Fruit fly (Drosophila melanogaster) Kc167 (cell line): ENCODE measurements around the gene snk.

Source experiments
- Myc ChIP-seq: fragments of >200 bp; optimal IDR thresholded peaks from 2 replicates; lab custom pipeline; 2017; ENCODE audit warnings: missing external identifiers
- psq ChIP-seq: fragments of >200 bp; optimal IDR thresholded peaks from 2 replicates; lab custom pipeline; 2017; ENCODE audit warnings: missing external identifiers

- TF ChIP-seq Myc (no peak), psq (lab: Kevin White, UChicago) (no peak)
Measured at dm6 chr3R:12995522-12995921, 47.0 kb downstream of the snk start, which contains the start of gene CG7488.
